Worm (Caenorhabditis elegans) whole organism, late embryonic: ENCODE measurements around the gene nhr-16.

Source experiments
- C38D4.7 ChIP-seq: fragments of 200-800 bp; sonication (Bioruptor generic); optimal IDR thresholded peaks from 2 replicates; lab custom pipeline; 2018; ENCODE audit warnings: mild to moderate bottlenecking, missing genetic modification characterization, moderate library complexity, missing compliant biosample characterization
- ceh-18 ChIP-seq: sonication (generic microtip); optimal IDR thresholded peaks from 2 replicates; lab custom pipeline; 2016; ENCODE audit warnings: missing genetic modification characterization, missing compliant biosample characterization
- ceh-2 ChIP-seq: sonication (generic microtip); optimal IDR thresholded peaks from 2 replicates; lab custom pipeline; 2016; ENCODE audit warnings: missing genotype, missing genetic modification characterization, missing compliant biosample characterization
- ceh-24 ChIP-seq: sonication (generic microtip); optimal IDR thresholded peaks from 2 replicates; lab custom pipeline; 2016; ENCODE audit warnings: mild to moderate bottlenecking, missing genetic modification characterization, missing compliant biosample characterization
- ceh-34 ChIP-seq: sonication (generic microtip); optimal IDR thresholded peaks from 2 replicates; lab custom pipeline; 2016; ENCODE audit warnings: mild to moderate bottlenecking, missing genetic modification characterization, missing compliant biosample characterization
- che-1 ChIP-seq: sonication (generic microtip); optimal IDR thresholded peaks from 2 replicates; lab custom pipeline; 2016; ENCODE audit warnings: mild to moderate bottlenecking, missing genetic modification characterization, missing compliant biosample characterization
- ets-4 ChIP-seq: sonication (generic microtip); optimal IDR thresholded peaks from 2 replicates; lab custom pipeline; 2016; ENCODE audit warnings: missing genetic modification characterization, missing compliant biosample characterization
- fax-1 ChIP-seq: sonication (generic microtip); optimal IDR thresholded peaks from 2 replicates; lab custom pipeline; 2016; ENCODE audit warnings: missing genotype, missing genetic modification characterization, missing compliant biosample characterization
- fkh-6 ChIP-seq: sonication (generic microtip); optimal IDR thresholded peaks from 2 replicates; lab custom pipeline; 2016; ENCODE audit warnings: missing genetic modification characterization, missing compliant biosample characterization
- hlh-15 ChIP-seq: sonication (generic microtip); optimal IDR thresholded peaks from 2 replicates; lab custom pipeline; 2016; ENCODE audit warnings: missing genetic modification characterization, missing compliant biosample characterization
- hlh-30 ChIP-seq: sonication (generic microtip); optimal IDR thresholded peaks from 2 replicates; lab custom pipeline; 2017; ENCODE audit warnings: antibody characterized with exemption, missing genetic modification characterization, missing compliant biosample characterization; ENCODE audit not compliant: insufficient read depth
- lim-6 ChIP-seq: sonication (generic microtip); optimal IDR thresholded peaks from 2 replicates; lab custom pipeline; 2016; ENCODE audit warnings: missing genetic modification characterization, missing compliant biosample characterization
- pqm-1 ChIP-seq: sonication (generic microtip); optimal IDR thresholded peaks from 2 replicates; lab custom pipeline; 2016; ENCODE audit warnings: missing genetic modification characterization, missing compliant biosample characterization
- sdc-2 ChIP-seq: sonication (generic microtip); optimal IDR thresholded peaks from 2 replicates; lab custom pipeline; 2016; ENCODE audit warnings: missing genotype, missing genetic modification characterization, missing compliant biosample characterization
- unc-55 ChIP-seq: sonication (generic microtip); optimal IDR thresholded peaks from 2 replicates; lab custom pipeline; 2017; ENCODE audit warnings: missing biosample characterization, missing genetic modification reagents, missing genetic modification characterization

nhr-16 gene

ce11 chrII:4482021-4482420, 43.4 kb downstream of the nhr-16 start, which contains the start of gene T05C1.2:
Gene T05C1.2 (minus strand): TSS chrII:4482121.
- TF ChIP-seq unc-55 = no peak
- TF ChIP-seq ets-4 = no peak
- no peak for TF ChIP-seq ceh-34 (tag; lab: Kevin White, UChicago)
- no peak for TF ChIP-seq sdc-2 (tag; lab: Kevin White, UChicago)
- TF ChIP-seq lim-6 (tag; lab: Kevin White, UChicago) = no peak
- TF ChIP-seq fax-1 (tag; lab: Kevin White, UChicago) = no peak
- TF ChIP-seq, all 69 proteins: peak for 0

ce11 chrII:4489288-4489687, 50.7 kb downstream of the nhr-16 start, which contains the start of gene T05C1.3:
Gene T05C1.3 (minus strand): TSS chrII:4489388.
- TF ChIP-seq che-1 (no peak), hlh-15 (no peak), ceh-2 (tag; lab: Kevin White, UChicago) (no peak), ceh-24 (tag; lab: Kevin White, UChicago) (no peak), fkh-6 (tag; lab: Kevin White, UChicago) (no peak), C38D4.7 (GFP tag; lab: Kevin White, UChicago) (no peak), ceh-18 (tag; lab: Kevin White, UChicago) (no peak), hlh-30 (no peak), pqm-1 (tag; lab: Kevin White, UChicago) (no peak)
